Fruit fly (Drosophila melanogaster): Measurements from ENCODE around the gene Tlk.
A peak's percentile ranks its signal among the peaks of the same experiment; 100 is the strongest.

Tlk gene

dm6 chrX:3691623-3692553, 27.9 kb upstream of the Tlk start:
- TF ChIP-seq tj (GFP tag; optimal IDR thresholded peaks at IDR 0.05) (peak; percentile 17), kay (GFP tag; ENCODE audit: borderline replicate concordance) (no peak), bab1 (GFP tag; optimal IDR thresholded peaks at IDR 0.05) (peak; percentile 39), CG1620 (GFP tag; optimal IDR thresholded peaks at IDR 0.05) (no peak), CG12768 (GFP tag; optimal IDR thresholded peaks at IDR 0.05) (peak; percentile 72), cic (GFP tag; optimal IDR thresholded peaks at IDR 0.05) (no peak), ovo (GFP tag; optimal IDR thresholded peaks at IDR 0.05) (no peak), CG33017 (tag; optimal IDR thresholded peaks at IDR 0.05) (peak; percentile 68), CG11617 (GFP tag; optimal IDR thresholded peaks at IDR 0.05) (peak; percentile 23), Clk (GFP tag; optimal IDR thresholded peaks at IDR 0.05) (no peak), CG7045 (GFP tag; optimal IDR thresholded peaks at IDR 0.05) (peak; percentile 46), pad (GFP tag; optimal IDR thresholded peaks at IDR 0.05) (peak; percentile 65), Crg-1 (GFP tag; optimal IDR thresholded peaks at IDR 0.05) (peak; percentile 17), Hr96 (GFP tag; optimal IDR thresholded peaks at IDR 0.05) (no peak), CG7101 (tag; optimal IDR thresholded peaks at IDR 0.05) (peak; percentile 71), CG5204 (GFP tag; optimal IDR thresholded peaks at IDR 0.05) (peak; percentile 13), toe (GFP tag; optimal IDR thresholded peaks at IDR 0.05) (peak; percentile 53), CG14711 (tag; optimal IDR thresholded peaks at IDR 0.05) (peak; percentile 69), Mnt (GFP tag; optimal IDR thresholded peaks at IDR 0.05) (peak; percentile 38), cnc (optimal IDR thresholded peaks at IDR 0.05) (no peak)

dm6 chrX:3693989-3694769, 25.6 kb upstream of the Tlk start:
- TF ChIP-seq ovo (GFP tag; optimal IDR thresholded peaks at IDR 0.05): peak; percentile 14
- TF ChIP-seq CG33017 (tag; optimal IDR thresholded peaks at IDR 0.05): peak; percentile 44
- TF ChIP-seq CG1620 (GFP tag; optimal IDR thresholded peaks at IDR 0.05): no peak
- peak; percentile 48 for TF ChIP-seq CG14711 (tag; optimal IDR thresholded peaks at IDR 0.05)
- TF ChIP-seq Hr96 (GFP tag; optimal IDR thresholded peaks at IDR 0.05): no peak
- TF ChIP-seq tj (GFP tag; optimal IDR thresholded peaks at IDR 0.05): no peak
- TF ChIP-seq kay (GFP tag; ENCODE audit: borderline replicate concordance): peak; percentile 71
- TF ChIP-seq CG7101 (tag; optimal IDR thresholded peaks at IDR 0.05): peak; percentile 79
- TF ChIP-seq Mnt (GFP tag; optimal IDR thresholded peaks at IDR 0.05): no peak
- TF ChIP-seq cnc (optimal IDR thresholded peaks at IDR 0.05): no peak
- peak; percentile 58 for TF ChIP-seq Crg-1 (GFP tag; optimal IDR thresholded peaks at IDR 0.05)
- peak; percentile 11 for TF ChIP-seq cic (GFP tag; optimal IDR thresholded peaks at IDR 0.05)
- TF ChIP-seq pad (GFP tag; optimal IDR thresholded peaks at IDR 0.05): peak; percentile 55
- TF ChIP-seq CG7045 (GFP tag; optimal IDR thresholded peaks at IDR 0.05): peak; percentile 53
- TF ChIP-seq CG5204 (GFP tag; optimal IDR thresholded peaks at IDR 0.05): peak; percentile 65
- no peak for TF ChIP-seq toe (GFP tag; optimal IDR thresholded peaks at IDR 0.05)
- TF ChIP-seq CG11617 (GFP tag; optimal IDR thresholded peaks at IDR 0.05): peak; percentile 50
- TF ChIP-seq bab1 (GFP tag; optimal IDR thresholded peaks at IDR 0.05): peak; percentile 25
- peak; percentile 13 for TF ChIP-seq CG12768 (GFP tag; optimal IDR thresholded peaks at IDR 0.05)

- TF ChIP-seq Hr96 (GFP tag; optimal IDR thresholded peaks at IDR 0.05) (no peak), cnc (optimal IDR thresholded peaks at IDR 0.05) (no peak), Mnt (GFP tag; optimal IDR thresholded peaks at IDR 0.05) (peak; percentile 44)
Observed at dm6 chrX:3694770-3695145, 25.0 kb upstream of the Tlk start.

dm6 chrX:3695151-3695988, 24.4 kb upstream of the Tlk start:
- TF ChIP-seq Clk (GFP tag; optimal IDR thresholded peaks at IDR 0.05) (no peak), cic (GFP tag; optimal IDR thresholded peaks at IDR 0.05) (peak; percentile 68), tj (GFP tag; optimal IDR thresholded peaks at IDR 0.05) (peak; percentile 94), Hr96 (GFP tag; optimal IDR thresholded peaks at IDR 0.05) (no peak), CG7045 (GFP tag; optimal IDR thresholded peaks at IDR 0.05) (peak; percentile 6), ovo (GFP tag; optimal IDR thresholded peaks at IDR 0.05) (peak; percentile 10), bab1 (GFP tag; optimal IDR thresholded peaks at IDR 0.05) (peak; percentile 94), CG33017 (tag; optimal IDR thresholded peaks at IDR 0.05) (peak; percentile 58), CG1620 (GFP tag; optimal IDR thresholded peaks at IDR 0.05) (no peak), Crg-1 (GFP tag; optimal IDR thresholded peaks at IDR 0.05) (peak; percentile 67), CG7101 (tag; optimal IDR thresholded peaks at IDR 0.05) (peak; percentile 77), pad (GFP tag; optimal IDR thresholded peaks at IDR 0.05) (peak; percentile 29), kay (GFP tag; ENCODE audit: borderline replicate concordance) (peak; percentile 90), toe (GFP tag; optimal IDR thresholded peaks at IDR 0.05) (peak; percentile 27), CG11617 (GFP tag; optimal IDR thresholded peaks at IDR 0.05) (peak; percentile 93), CG5204 (GFP tag; optimal IDR thresholded peaks at IDR 0.05) (no peak), CG12768 (GFP tag; optimal IDR thresholded peaks at IDR 0.05) (peak; percentile 43), CG14711 (tag; optimal IDR thresholded peaks at IDR 0.05) (no peak), Mnt (GFP tag; optimal IDR thresholded peaks at IDR 0.05) (peak; percentile 94), cnc (optimal IDR thresholded peaks at IDR 0.05) (no peak)
